Worm (Caenorhabditis elegans): Measurements from ENCODE around the gene dhps-1.

dhps-1 gene

ce11 chrII:11992701-11993100 lies at the start of gene dhps-1:
TSS of gene dhps-1 (plus strand) at chrII:11993001.
- TF ChIP-seq tbx-37 (GFP tag; conservative IDR thresholded peaks at IDR 0.05) (no peak), hmbx-1 (tag; optimal IDR thresholded peaks at IDR 0.05) (no peak), scrt-1 (GFP tag; IDR thresholded peaks at IDR 0.05) (no peak), hnd-1 (tag; optimal IDR thresholded peaks at IDR 0.05) (no peak), ceh-36 (tag; optimal IDR thresholded peaks at IDR 0.05) (no peak), aly-1 (tag; optimal IDR thresholded peaks at IDR 0.05) (no peak), pes-1 (GFP tag; IDR thresholded peaks at IDR 0.05) (no peak), B0310.2 (tag; optimal IDR thresholded peaks at IDR 0.05) (no peak), hmg-4 (GFP tag; optimal IDR thresholded peaks at IDR 0.05) (no peak), sea-1 (GFP tag; conservative IDR thresholded peaks at IDR 0.05) (no peak)

ce11 chrII:11948459-11948858 lies 44.3 kb upstream of the dhps-1 start, which contains the start of gene W03C9.8:
TSS of gene W03C9.8 (plus strand) at chrII:11948759.
- no peak for TF ChIP-seq F13C5.2 (tag; optimal IDR thresholded peaks at IDR 0.05)
- TF ChIP-seq ama-1 (optimal IDR thresholded peaks at IDR 0.05), result no peak
- no peak for TF ChIP-seq hmbx-1 (tag; optimal IDR thresholded peaks at IDR 0.05)
- no peak for TF ChIP-seq hmg-4 (GFP tag; optimal IDR thresholded peaks at IDR 0.05)
- TF ChIP-seq sea-1 (GFP tag; conservative IDR thresholded peaks at IDR 0.05), result no peak
- no peak for TF ChIP-seq hnd-1 (tag; optimal IDR thresholded peaks at IDR 0.05)
- TF ChIP-seq scrt-1 (GFP tag; IDR thresholded peaks at IDR 0.05), result no peak
- no peak for TF ChIP-seq ets-7 (tag; optimal IDR thresholded peaks at IDR 0.05)
- TF ChIP-seq flt-1 (GFP tag; IDR thresholded peaks at IDR 0.05), result no peak
- no peak for TF ChIP-seq tbx-37 (GFP tag; conservative IDR thresholded peaks at IDR 0.05)
- TF ChIP-seq ceh-36 (tag; optimal IDR thresholded peaks at IDR 0.05), result no peak
- TF ChIP-seq tra-4 (tag; optimal IDR thresholded peaks at IDR 0.05), result no peak
- no peak for TF ChIP-seq pes-1 (GFP tag; IDR thresholded peaks at IDR 0.05)
- no peak for TF ChIP-seq B0310.2 (tag; optimal IDR thresholded peaks at IDR 0.05)

- TF ChIP-seq hnd-1 (tag; optimal IDR thresholded peaks at IDR 0.05), result no peak
- TF ChIP-seq ets-7 (tag; optimal IDR thresholded peaks at IDR 0.05), result no peak
- no peak for TF ChIP-seq flt-1 (GFP tag; IDR thresholded peaks at IDR 0.05)
- TF ChIP-seq aly-1 (tag; optimal IDR thresholded peaks at IDR 0.05), result no peak
- TF ChIP-seq tbx-37 (GFP tag; conservative IDR thresholded peaks at IDR 0.05), result no peak
- TF ChIP-seq pes-1 (GFP tag; IDR thresholded peaks at IDR 0.05), result no peak
- no peak for TF ChIP-seq ceh-13 (GFP tag; optimal IDR thresholded peaks at IDR 0.05)
- no peak for TF ChIP-seq hmbx-1 (tag; optimal IDR thresholded peaks at IDR 0.05)
These were observed 39.8 kb upstream of the dhps-1 start for ce11 chrII:11952963-11953362.

- TF ChIP-seq tra-4 (tag; optimal IDR thresholded peaks at IDR 0.05) (no peak), hnd-1 (tag; optimal IDR thresholded peaks at IDR 0.05) (no peak), tbx-11 (GFP tag; IDR thresholded peaks at IDR 0.05) (no peak), ama-1 (optimal IDR thresholded peaks at IDR 0.05) (no peak), hmg-4 (GFP tag; optimal IDR thresholded peaks at IDR 0.05) (no peak), scrt-1 (GFP tag; IDR thresholded peaks at IDR 0.05) (no peak), ceh-36 (tag; optimal IDR thresholded peaks at IDR 0.05) (no peak), aly-1 (tag; optimal IDR thresholded peaks at IDR 0.05) (no peak), sea-1 (GFP tag; conservative IDR thresholded peaks at IDR 0.05) (no peak), ceh-13 (GFP tag; optimal IDR thresholded peaks at IDR 0.05) (no peak), B0310.2 (tag; optimal IDR thresholded peaks at IDR 0.05) (no peak), pes-1 (GFP tag; IDR thresholded peaks at IDR 0.05) (no peak), flt-1 (GFP tag; IDR thresholded peaks at IDR 0.05) (no peak), ets-7 (tag; optimal IDR thresholded peaks at IDR 0.05) (no peak), F13C5.2 (tag; optimal IDR thresholded peaks at IDR 0.05) (no peak), tbx-37 (GFP tag; conservative IDR thresholded peaks at IDR 0.05) (no peak), hmbx-1 (tag; optimal IDR thresholded peaks at IDR 0.05) (no peak)
These were observed 38.6 kb upstream of the dhps-1 start, which contains the start of gene W03C9.6 for ce11 chrII:11954208-11954607. TSS of gene W03C9.6 (plus strand) at chrII:11954508.

ce11 chrII:11954811-11955210 lies 38.0 kb upstream of the dhps-1 start:
- TF ChIP-seq pes-1 (GFP tag; IDR thresholded peaks at IDR 0.05) (peak; percentile 35; the same call in 1 of the 2 replicates), aly-1 (tag; optimal IDR thresholded peaks at IDR 0.05) (no peak), ceh-36 (tag; optimal IDR thresholded peaks at IDR 0.05) (peak; percentile 83), hmbx-1 (tag; optimal IDR thresholded peaks at IDR 0.05) (no peak)

ce11 chrII:11958793-11959574 lies 33.8 kb upstream of the dhps-1 start:
- TF ChIP-seq B0310.2 (tag; optimal IDR thresholded peaks at IDR 0.05) (no peak), sea-1 (GFP tag; conservative IDR thresholded peaks at IDR 0.05) (peak; percentile 63; the same call in 1 of the 2 replicates), pes-1 (GFP tag; IDR thresholded peaks at IDR 0.05) (peak; percentile 81), scrt-1 (GFP tag; IDR thresholded peaks at IDR 0.05) (peak; percentile 69; the same call in 1 of the 2 replicates), aly-1 (tag; optimal IDR thresholded peaks at IDR 0.05) (peak; percentile 68), hnd-1 (tag; optimal IDR thresholded peaks at IDR 0.05) (peak; percentile 23), F13C5.2 (tag; optimal IDR thresholded peaks at IDR 0.05) (peak; percentile 87), ceh-36 (tag; optimal IDR thresholded peaks at IDR 0.05) (peak; percentile 44), tra-4 (tag; optimal IDR thresholded peaks at IDR 0.05) (peak; percentile 43), flt-1 (GFP tag; IDR thresholded peaks at IDR 0.05) (peak; percentile 76), ceh-13 (GFP tag; optimal IDR thresholded peaks at IDR 0.05) (peak; percentile 57), ets-7 (tag; optimal IDR thresholded peaks at IDR 0.05) (no peak), hmg-4 (GFP tag; optimal IDR thresholded peaks at IDR 0.05) (peak; percentile 88), tbx-37 (GFP tag; conservative IDR thresholded peaks at IDR 0.05) (peak; percentile 47; the same call in 1 of the 2 replicates), ama-1 (optimal IDR thresholded peaks at IDR 0.05) (no peak), hmbx-1 (tag; optimal IDR thresholded peaks at IDR 0.05) (no peak), tbx-11 (GFP tag; IDR thresholded peaks at IDR 0.05) (peak; percentile 64; the same call in 1 of the 2 replicates)

ce11 chrII:11960596-11961217 lies 32.1 kb upstream of the dhps-1 start:
- TF ChIP-seq ceh-13 (GFP tag; optimal IDR thresholded peaks at IDR 0.05) (peak; percentile 100), scrt-1 (GFP tag; IDR thresholded peaks at IDR 0.05) (peak; percentile 100), F13C5.2 (tag; optimal IDR thresholded peaks at IDR 0.05) (peak; percentile 100), ama-1 (optimal IDR thresholded peaks at IDR 0.05) (no peak), hmg-4 (GFP tag; optimal IDR thresholded peaks at IDR 0.05) (peak; percentile 100), flt-1 (GFP tag; IDR thresholded peaks at IDR 0.05) (peak; percentile 100), tbx-11 (GFP tag; IDR thresholded peaks at IDR 0.05) (peak; percentile 100), pes-1 (GFP tag; IDR thresholded peaks at IDR 0.05) (peak; percentile 99), tbx-37 (GFP tag; conservative IDR thresholded peaks at IDR 0.05) (peak; percentile 100), ets-7 (tag; optimal IDR thresholded peaks at IDR 0.05) (peak; percentile 98), B0310.2 (tag; optimal IDR thresholded peaks at IDR 0.05) (peak; percentile 99), aly-1 (tag; optimal IDR thresholded peaks at IDR 0.05) (peak; percentile 99), ceh-36 (tag; optimal IDR thresholded peaks at IDR 0.05) (peak; percentile 99), hmbx-1 (tag; optimal IDR thresholded peaks at IDR 0.05) (peak; percentile 96), sea-1 (GFP tag; conservative IDR thresholded peaks at IDR 0.05) (peak; percentile 100), tra-4 (tag; optimal IDR thresholded peaks at IDR 0.05) (peak; percentile 100), hnd-1 (tag; optimal IDR thresholded peaks at IDR 0.05) (peak; percentile 98)

Data from whole organism, early embryonic.